Fruit fly (Drosophila melanogaster): ENCODE data around the gene SLIRP1.
A peak's percentile ranks its signal among the peaks of the same experiment; 100 is the strongest.

The SLIRP1 gene

DNA sequence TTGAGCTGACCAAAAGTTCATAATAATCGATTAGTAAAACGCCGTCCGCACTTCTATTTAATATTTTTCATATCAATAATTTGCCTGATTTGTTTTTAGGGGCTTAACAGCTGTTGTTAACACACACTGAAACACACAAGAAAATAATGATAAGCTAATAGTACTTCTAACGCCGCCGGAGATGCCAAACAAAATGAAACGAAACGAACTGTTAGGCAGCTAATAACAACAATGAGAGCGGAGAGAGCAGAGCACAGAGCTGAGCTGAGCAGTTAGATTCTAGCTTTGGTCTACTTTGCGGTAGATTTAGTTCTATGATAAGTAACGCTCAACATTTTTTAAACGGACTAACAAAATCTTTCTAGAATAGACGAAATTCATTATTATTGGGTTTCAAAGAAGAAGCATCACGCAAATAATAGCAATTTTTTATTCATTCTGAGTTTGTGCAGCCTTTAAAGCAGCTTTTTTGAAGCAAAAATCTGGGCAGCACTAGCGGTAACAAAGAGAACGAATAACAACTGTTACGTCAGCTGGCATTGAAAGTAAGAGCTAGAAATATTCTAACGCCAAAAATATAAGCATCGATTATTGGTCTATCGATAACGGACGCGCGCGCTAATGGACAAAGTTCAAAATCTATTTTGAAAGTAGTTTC, 12.5 kb downstream of the SLIRP1 start, which contains the start of gene Abca3:
Gene Abca3 (minus strand): TSS at position 181 of the 658 bp plus-strand sequence.
- TF ChIP-seq Oli (tag; optimal IDR thresholded peaks at IDR 0.05): peak; percentile 28
- peak; percentile 33 for TF ChIP-seq CG7928 (GFP tag; optimal IDR thresholded peaks at IDR 0.05)
- TF ChIP-seq run (tag; optimal IDR thresholded peaks at IDR 0.05): no peak
- TF ChIP-seq Trl (optimal IDR thresholded peaks at IDR 0.05): peak; percentile 63 to 89
- TF ChIP-seq Trl (GFP tag; optimal IDR thresholded peaks at IDR 0.05): peak; percentile 68
- no peak for TF ChIP-seq hth (optimal IDR thresholded peaks at IDR 0.05)
- peak; percentile 93 for TF ChIP-seq Ets65A (GFP tag)
- no peak for TF ChIP-seq CG7271 (tag; optimal IDR thresholded peaks at IDR 0.05)
- peak; percentile 24 for TF ChIP-seq CG8944 (GFP tag; optimal IDR thresholded peaks at IDR 0.05)
- peak; percentile 41; the same call in 1 of the 3 replicates for TF ChIP-seq CG11560 (tag; IDR thresholded peaks at IDR 0.05)
- no peak for TF ChIP-seq unc-4 (GFP tag; IDR thresholded peaks at IDR 0.05; ENCODE audit: partially characterized antibody)
- TF ChIP-seq jumu (GFP tag; optimal IDR thresholded peaks at IDR 0.05): peak; percentile 23
- TF ChIP-seq Mad (GFP tag; optimal IDR thresholded peaks at IDR 0.05): peak; percentile 11
- TF ChIP-seq CG31365 (tag; optimal IDR thresholded peaks at IDR 0.05): peak; percentile 21
- no peak for TF ChIP-seq CG11398 (GFP tag; optimal IDR thresholded peaks at IDR 0.05)
- TF ChIP-seq Dref (GFP tag; IDR thresholded peaks at IDR 0.05): peak; percentile 69
- no peak for TF ChIP-seq CG2202 (tag; optimal IDR thresholded peaks at IDR 0.05)
- no peak for TF ChIP-seq NK7.1 (GFP tag; optimal IDR thresholded peaks at IDR 0.05)
- TF ChIP-seq Dfd (GFP tag; optimal IDR thresholded peaks at IDR 0.05): no peak
- peak; percentile 17 for TF ChIP-seq Abd-B (GFP tag; optimal IDR thresholded peaks at IDR 0.05)
- TF ChIP-seq CkIIα-i1 (GFP tag; IDR thresholded peaks at IDR 0.05): no peak
- peak; percentile 77 for TF ChIP-seq CG17361 (GFP tag; IDR thresholded peaks at IDR 0.05)
- no peak for TF ChIP-seq chn (GFP tag; optimal IDR thresholded peaks at IDR 0.05)
- peak; percentile 69 for TF ChIP-seq CG15269 (tag; optimal IDR thresholded peaks at IDR 0.05)
- TF ChIP-seq CG2712 (tag; optimal IDR thresholded peaks at IDR 0.05): peak; percentile 66
- no peak for TF ChIP-seq yki (optimal IDR thresholded peaks at IDR 0.05)
- no peak; the same call in none of the 2 replicates for TF ChIP-seq CG3847 (GFP tag; IDR thresholded peaks at IDR 0.05)
- peak; percentile 69 for TF ChIP-seq CG9817 (tag; optimal IDR thresholded peaks at IDR 0.05)
- peak; percentile 12 for TF ChIP-seq org-1 (GFP tag; optimal IDR thresholded peaks at IDR 0.05)
- peak; percentile 91 for TF ChIP-seq Blimp-1 (GFP tag; optimal IDR thresholded peaks at IDR 0.05)
- peak; percentile 76 for TF ChIP-seq mirr (GFP tag; optimal IDR thresholded peaks at IDR 0.05)
- TF ChIP-seq CG12219 (GFP tag; optimal IDR thresholded peaks at IDR 0.05): peak; percentile 48
- peak; percentile 77 for TF ChIP-seq Dp (GFP tag; optimal IDR thresholded peaks at IDR 0.05)
- TF ChIP-seq CG8924 (tag; optimal IDR thresholded peaks at IDR 0.05): peak; percentile 68
- TF ChIP-seq nerfin-1 (tag; optimal IDR thresholded peaks at IDR 0.05): no peak
- TF ChIP-seq zen2 (GFP tag; IDR thresholded peaks at IDR 0.05; ENCODE audit: partially characterized antibody): no peak
- peak in 1 of 2 experiments; percentile 75 for TF ChIP-seq crp (GFP tag; optimal IDR thresholded peaks at IDR 0.05)
- peak; percentile 40; the same call in 1 of the 2 replicates for TF ChIP-seq chm (GFP tag; IDR thresholded peaks at IDR 0.05)
- peak; percentile 97 for TF ChIP-seq exex (tag; optimal IDR thresholded peaks at IDR 0.05)
- no peak for TF ChIP-seq ATbp (GFP tag; optimal IDR thresholded peaks at IDR 0.05)
- peak; percentile 69 for TF ChIP-seq PHDP (tag; optimal IDR thresholded peaks at IDR 0.05)
- TF ChIP-seq stc (GFP tag; IDR thresholded peaks at IDR 0.05): no peak
- no peak for TF ChIP-seq corto (GFP tag; optimal IDR thresholded peaks at IDR 0.05)
- peak; percentile 53; the same call in 1 of the 2 replicates for TF ChIP-seq NFAT (GFP tag; IDR thresholded peaks at IDR 0.05)
- TF ChIP-seq her (GFP tag; optimal IDR thresholded peaks at IDR 0.05): peak; percentile 41
- TF ChIP-seq pzg (GFP tag; optimal IDR thresholded peaks at IDR 0.05): peak; percentile 22
- TF ChIP-seq kay (GFP tag; optimal IDR thresholded peaks at IDR 0.05): no peak
- TF ChIP-seq CG18764 (GFP tag; optimal IDR thresholded peaks at IDR 0.05): peak; percentile 4
- no peak for TF ChIP-seq otp (GFP tag; IDR thresholded peaks at IDR 0.05)
- TF ChIP-seq CG9876 (GFP tag; optimal IDR thresholded peaks at IDR 0.05): no peak
- 0 out of 3 replicates have a peak, but pooled peaks have one; percentile 28 for TF ChIP-seq C15 (GFP tag; IDR thresholded peaks at IDR 0.05)

Measured in whole organism, embryonic.